Worm (Caenorhabditis elegans) whole organism, L2 larva: ENCODE measurements around the gene R02F2.6.

ENCODE experiments used
- F13H6.1 ChIP-seq: sonication (generic microtip); optimal IDR thresholded peaks from 2 replicates; lab custom pipeline; 2016; ENCODE audit warnings: missing genetic modification characterization, missing compliant biosample characterization
- R02D3.7 ChIP-seq: fragments of 150-350 bp; optimal IDR thresholded peaks from 2 replicates; lab custom pipeline; 2014; ENCODE audit warnings: missing biosample characterization, missing genetic modification characterization
- ZK546.5 ChIP-seq: sonication (generic microtip); optimal IDR thresholded peaks from 2 replicates; lab custom pipeline; 2017; ENCODE audit warnings: missing biosample characterization, missing genetic modification characterization
- alr-1 ChIP-seq: fragments of 150-350 bp; optimal IDR thresholded peaks from 2 replicates; lab custom pipeline; 2014; ENCODE audit warnings: missing biosample characterization, missing genetic modification characterization
- aly-2 ChIP-seq: fragments of 150-350 bp; optimal IDR thresholded peaks from 2 replicates; lab custom pipeline; 2014; ENCODE audit warnings: missing biosample characterization, missing genetic modification characterization
- ama-1 ChIP-seq: fragments of 150-350 bp; optimal IDR thresholded peaks from 2 replicates; lab custom pipeline; 2018; ENCODE audit warnings: inconsistent platforms
- blmp-1 ChIP-seq: sonication (generic microtip); optimal IDR thresholded peaks from 2 replicates; lab custom pipeline; 2017; ENCODE audit warnings: missing genetic modification characterization, mild to moderate bottlenecking, missing compliant biosample characterization, antibody characterized with exemption, moderate library complexity; ENCODE audit not compliant: insufficient read depth
- ceh-82 ChIP-seq: fragments of 150-350 bp; optimal IDR thresholded peaks from 2 replicates; lab custom pipeline; 2014; ENCODE audit warnings: missing biosample characterization, missing genetic modification characterization
- crh-2 ChIP-seq: sonication (generic microtip); optimal IDR thresholded peaks from 2 replicates; lab custom pipeline; 2017; ENCODE audit warnings: missing biosample characterization, missing genetic modification characterization
- dmd-4 ChIP-seq: sonication (generic microtip); optimal IDR thresholded peaks from 2 replicates; lab custom pipeline; 2017; ENCODE audit warnings: missing biosample characterization, missing genetic modification characterization
- egl-27 ChIP-seq: sonication (generic microtip); optimal IDR thresholded peaks from 3 replicates; lab custom pipeline; 2017; ENCODE audit warnings: missing biosample characterization, missing genetic modification reagents, missing genetic modification characterization
- elt-1 ChIP-seq: fragments of 150-350 bp; optimal IDR thresholded peaks from 2 replicates; lab custom pipeline; 2014; ENCODE audit warnings: missing biosample characterization, missing genetic modification characterization
- elt-3 ChIP-seq: sonication (generic microtip); optimal IDR thresholded peaks from 2 replicates; lab custom pipeline; 2017; ENCODE audit warnings: missing biosample characterization, missing genetic modification characterization
- fos-1 ChIP-seq: fragments of 150-350 bp; optimal IDR thresholded peaks from 2 replicates; lab custom pipeline; 2014; ENCODE audit warnings: missing biosample characterization, missing genetic modification characterization
- lin-11 ChIP-seq: fragments of 150-350 bp; sonication (generic microtip); optimal IDR thresholded peaks from 2 replicates; lab custom pipeline; 2014; ENCODE audit warnings: missing biosample characterization, missing genetic modification characterization, inconsistent platforms, mixed read lengths
- lin-13 ChIP-seq: fragments of 150-350 bp; optimal IDR thresholded peaks from 2 replicates; lab custom pipeline; 2014; ENCODE audit warnings: missing biosample characterization, missing genetic modification reagents, missing genetic modification characterization
- lin-39 ChIP-seq: fragments of 150-350 bp; optimal IDR thresholded peaks from 2 replicates; lab custom pipeline; 2014; ENCODE audit warnings: missing biosample characterization, missing genetic modification reagents, missing genetic modification characterization
- mab-5 ChIP-seq: fragments of 150-350 bp; optimal IDR thresholded peaks from 2 replicates; lab custom pipeline; 2014; ENCODE audit warnings: missing biosample characterization, missing genetic modification characterization
- mbf-1 ChIP-seq: sonication (generic microtip); optimal IDR thresholded peaks from 2 replicates; lab custom pipeline; 2017; ENCODE audit warnings: missing biosample characterization, missing genetic modification characterization
- mdl-1 ChIP-seq, 2 experiments: fragments of 150-350 bp in 1 of 2; sonication (generic microtip) in 1 of 2; optimal IDR thresholded peaks; 2 replicates each; lab custom pipeline; 2017; ENCODE audit warnings: missing biosample characterization in 2 of 2, missing genetic modification characterization in 2 of 2
- nhr-10 ChIP-seq: sonication (generic microtip); optimal IDR thresholded peaks from 2 replicates; lab custom pipeline; 2017; ENCODE audit warnings: missing biosample characterization, missing genetic modification characterization
- nhr-12 ChIP-seq: fragments of 150-350 bp; optimal IDR thresholded peaks from 2 replicates; lab custom pipeline; 2014; ENCODE audit warnings: missing biosample characterization, missing genetic modification characterization
- nhr-129 ChIP-seq: fragments of 150-350 bp; optimal IDR thresholded peaks from 2 replicates; lab custom pipeline; 2014; ENCODE audit warnings: missing biosample characterization, missing genetic modification characterization
- nhr-21 ChIP-seq: fragments of 150-350 bp; optimal IDR thresholded peaks from 2 replicates; lab custom pipeline; 2014; ENCODE audit warnings: missing biosample characterization, missing genetic modification characterization
- nhr-23 ChIP-seq: fragments of 150-350 bp; optimal IDR thresholded peaks from 2 replicates; lab custom pipeline; 2014; ENCODE audit warnings: missing biosample characterization, missing genetic modification reagents, missing genetic modification characterization
- nhr-237 ChIP-seq: fragments of 150-350 bp; optimal IDR thresholded peaks from 2 replicates; lab custom pipeline; 2014; ENCODE audit warnings: missing biosample characterization, missing genetic modification characterization
- nhr-25 ChIP-seq: fragments of 150-350 bp; sonication (generic microtip); optimal IDR thresholded peaks from 3 replicates; lab custom pipeline; 2014; ENCODE audit warnings: missing biosample characterization, missing genetic modification characterization
- nhr-6 ChIP-seq: fragments of 150-350 bp; optimal IDR thresholded peaks from 2 replicates; lab custom pipeline; 2014; ENCODE audit warnings: missing biosample characterization, missing genetic modification characterization
- nhr-77 ChIP-seq: fragments of 150-350 bp; optimal IDR thresholded peaks from 2 replicates; lab custom pipeline; 2014; ENCODE audit warnings: missing biosample characterization, missing genetic modification characterization
- skn-1 ChIP-seq: sonication (generic microtip); optimal IDR thresholded peaks from 2 replicates; lab custom pipeline; 2017; ENCODE audit warnings: missing biosample characterization, missing genetic modification characterization
- snpc-4 ChIP-seq: fragments of 150-350 bp; optimal IDR thresholded peaks from 2 replicates; lab custom pipeline; 2014; ENCODE audit warnings: missing biosample characterization, missing genetic modification characterization
- zag-1 ChIP-seq: fragments of 150-350 bp; optimal IDR thresholded peaks from 2 replicates; lab custom pipeline; 2014; ENCODE audit warnings: missing biosample characterization, missing genetic modification characterization
- ztf-1 ChIP-seq: fragments of 200-800 bp; sonication (Bioruptor generic); conservative IDR thresholded peaks from 2 replicates; pipeline ENCODE4 v1.3.6; 2022; ENCODE audit warnings: missing genetic modification characterization, missing compliant biosample characterization
- ztf-11 ChIP-seq: sonication (generic microtip); optimal IDR thresholded peaks from 2 replicates; lab custom pipeline; 2017; ENCODE audit warnings: missing biosample characterization, missing genetic modification characterization
- ztf-4 ChIP-seq: fragments of 150-350 bp; optimal IDR thresholded peaks from 2 replicates; lab custom pipeline; 2014; ENCODE audit warnings: missing biosample characterization, missing genetic modification characterization

R02F2.6 gene

ce11 chrIII:5478824-5479368 lies at the start of gene R02F2.6, which contains the start of gene R02F2.5:
Gene R02F2.6 (minus strand): TSS chrIII:5478924.
Gene R02F2.5 (plus strand): TSS chrIII:5479318.
- TF ChIP-seq ceh-82 (no peak), ama-1 (lab: Kevin White, UChicago) (no peak), nhr-6 (tag; lab: Kevin White, UChicago) (no peak)
- TF ChIP-seq, all 48 proteins: peak for 0

- no peak for TF ChIP-seq nhr-6 (tag; lab: Kevin White, UChicago)
- TF ChIP-seq dmd-4: no peak
- TF ChIP-seq blmp-1 (tag; lab: Kevin White, UChicago): no peak
- TF ChIP-seq ZK546.5: no peak
- TF ChIP-seq nhr-10 (tag; lab: Kevin White, UChicago): no peak
- no peak for TF ChIP-seq skn-1 (tag; lab: Kevin White, UChicago)
- TF ChIP-seq nhr-77: no peak
- TF ChIP-seq ceh-82: no peak
- no peak for TF ChIP-seq ztf-11 (tag; lab: Kevin White, UChicago)
- no peak for TF ChIP-seq snpc-4 (tag; lab: Kevin White, UChicago)
- TF ChIP-seq crh-2 (tag; lab: Kevin White, UChicago): no peak
- TF ChIP-seq, all 48 proteins: peak for 0
These were observed 47.2 kb upstream of the R02F2.6 start, which contains the start of gene dex-1 for ce11 chrIII:5525973-5526372. Gene dex-1 (plus strand): TSS chrIII:5526104.

ce11 chrIII:5521930-5522329 lies 43.2 kb upstream of the R02F2.6 start, which contains the start of gene D1044.4:
Gene D1044.4 (minus strand): TSS chrIII:5522030.
- TF ChIP-seq blmp-1 (tag; lab: Kevin White, UChicago) (no peak), dmd-4 (no peak), ztf-4 (tag; lab: Kevin White, UChicago) (no peak), ztf-1 (GFP tag; lab: Robert Waterston, UW) (no peak), elt-3 (tag; lab: Kevin White, UChicago) (no peak), mab-5 (no peak), mbf-1 (tag; lab: Kevin White, UChicago) (no peak), egl-27 (no peak), nhr-23 (tag; lab: Kevin White, UChicago) (no peak), elt-1 (tag; lab: Kevin White, UChicago) (no peak), lin-39 (tag; lab: Kevin White, UChicago) (no peak), fos-1 (no peak), snpc-4 (tag; lab: Kevin White, UChicago) (no peak), zag-1 (tag; lab: Kevin White, UChicago) (no peak), nhr-21 (no peak), lin-11 (tag; lab: Kevin White, UChicago) (no peak), aly-2 (tag; lab: Kevin White, UChicago) (no peak), nhr-6 (tag; lab: Kevin White, UChicago) (no peak)

- TF ChIP-seq nhr-129 (no peak), nhr-25 (tag; lab: Kevin White, UChicago) (no peak), elt-3 (tag; lab: Kevin White, UChicago) (no peak), nhr-237 (tag; lab: Kevin White, UChicago) (no peak), skn-1 (tag; lab: Kevin White, UChicago) (no peak), zag-1 (tag; lab: Kevin White, UChicago) (no peak), lin-13 (GFP tag; lab: Kevin White, UChicago) (no peak), nhr-23 (tag; lab: Kevin White, UChicago) (no peak), F13H6.1 (no peak), R02D3.7 (tag; lab: Kevin White, UChicago) (no peak), nhr-12 (tag; lab: Kevin White, UChicago) (no peak), ztf-4 (tag; lab: Kevin White, UChicago) (no peak), ztf-11 (tag; lab: Kevin White, UChicago) (no peak), alr-1 (tag; lab: Kevin White, UChicago) (no peak), egl-27 (no peak)
These were observed 38.7 kb upstream of the R02F2.6 start, which contains the start of gene nekl-4 for ce11 chrIII:5517423-5517822. Gene nekl-4 (minus strand): TSS chrIII:5517523.

ce11 chrIII:5512502-5512901 lies 33.8 kb upstream of the R02F2.6 start, which contains the start of gene pqn-25:
Gene pqn-25 (minus strand): TSS chrIII:5512602.
- TF ChIP-seq ztf-1 (GFP tag; lab: Robert Waterston, UW) (no peak), mdl-1 (tag; optimal IDR thresholded peaks at IDR 0.05; lab: Kevin White, UChicago) (no peak), aly-2 (tag; lab: Kevin White, UChicago) (no peak)
